Worm (Caenorhabditis elegans): ENCODE measurements around the gene C03B1.10.

C03B1.10 gene

DNA sequence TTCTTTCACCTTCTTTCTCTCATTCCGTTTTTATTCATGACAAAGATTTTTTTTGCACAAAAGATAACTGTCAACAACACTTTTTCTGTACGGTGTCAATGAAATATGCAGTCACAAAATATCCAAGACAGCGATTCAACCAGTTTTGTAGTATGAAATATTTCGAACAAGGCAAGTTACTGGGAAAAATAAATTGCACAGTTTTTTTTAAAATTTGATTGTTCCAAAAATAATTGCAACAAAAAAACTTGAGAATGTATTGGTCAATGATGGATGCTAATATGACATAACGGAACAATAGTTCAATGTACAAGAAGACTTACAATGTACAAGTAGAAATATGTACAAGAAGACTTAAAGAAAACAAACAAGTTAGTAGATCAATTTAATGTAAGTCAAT is 11.9 kb downstream of the C03B1.10 start:
- TF ChIP-seq tbx-11 (GFP tag; IDR thresholded peaks at IDR 0.05) (no peak), aly-1 (tag; optimal IDR thresholded peaks at IDR 0.05) (no peak), flt-1 (GFP tag; IDR thresholded peaks at IDR 0.05) (no peak), pes-1 (GFP tag; IDR thresholded peaks at IDR 0.05) (no peak), B0310.2 (tag; optimal IDR thresholded peaks at IDR 0.05) (no peak), sea-1 (GFP tag; conservative IDR thresholded peaks at IDR 0.05) (no peak), ceh-36 (tag; optimal IDR thresholded peaks at IDR 0.05) (no peak), F13C5.2 (tag; optimal IDR thresholded peaks at IDR 0.05) (no peak), ama-1 (optimal IDR thresholded peaks at IDR 0.05) (no peak), tra-4 (tag; optimal IDR thresholded peaks at IDR 0.05) (no peak)

DNA sequence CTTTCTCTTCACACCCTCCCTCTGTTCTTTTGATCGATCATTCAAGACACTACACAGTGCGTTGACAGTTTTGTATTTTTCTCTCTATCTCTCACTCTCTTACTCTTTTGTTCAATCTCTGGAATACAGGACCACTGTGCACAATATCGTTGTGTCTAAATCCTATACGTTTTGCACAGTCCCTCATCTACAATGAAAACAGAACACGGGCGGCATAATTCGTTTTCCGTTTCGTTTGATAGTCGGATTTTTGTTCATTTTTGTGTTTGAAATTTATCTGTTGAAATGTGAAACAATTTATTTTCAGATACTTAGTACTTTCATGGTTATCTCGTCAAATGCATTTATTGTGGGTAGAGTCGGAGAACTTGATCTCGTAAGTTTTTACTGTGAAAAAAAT is 16.2 kb downstream of the C03B1.10 start, which contains the start of gene C03B1.7:
TSS of gene C03B1.7 (plus strand) at position 301 of the 400 bp plus-strand sequence.
- TF ChIP-seq F13C5.2 (tag; optimal IDR thresholded peaks at IDR 0.05): no peak
- TF ChIP-seq sea-1 (GFP tag; conservative IDR thresholded peaks at IDR 0.05): no peak
- TF ChIP-seq ets-7 (tag; optimal IDR thresholded peaks at IDR 0.05): no peak
- no peak for TF ChIP-seq ama-1 (optimal IDR thresholded peaks at IDR 0.05)
- TF ChIP-seq hnd-1 (tag; optimal IDR thresholded peaks at IDR 0.05): no peak
- TF ChIP-seq tra-4 (tag; optimal IDR thresholded peaks at IDR 0.05): no peak
- TF ChIP-seq hmg-4 (GFP tag; optimal IDR thresholded peaks at IDR 0.05): no peak
- TF ChIP-seq pes-1 (GFP tag; IDR thresholded peaks at IDR 0.05): no peak
- TF ChIP-seq flt-1 (GFP tag; IDR thresholded peaks at IDR 0.05): no peak
- TF ChIP-seq aly-1 (tag; optimal IDR thresholded peaks at IDR 0.05): no peak
- TF ChIP-seq B0310.2 (tag; optimal IDR thresholded peaks at IDR 0.05): no peak
- no peak for TF ChIP-seq scrt-1 (GFP tag; IDR thresholded peaks at IDR 0.05)
- no peak for TF ChIP-seq tbx-11 (GFP tag; IDR thresholded peaks at IDR 0.05)
- no peak for TF ChIP-seq ceh-36 (tag; optimal IDR thresholded peaks at IDR 0.05)
- no peak for TF ChIP-seq tbx-37 (GFP tag; conservative IDR thresholded peaks at IDR 0.05)
- no peak for TF ChIP-seq ceh-13 (GFP tag; optimal IDR thresholded peaks at IDR 0.05)
- TF ChIP-seq hmbx-1 (tag; optimal IDR thresholded peaks at IDR 0.05): no peak

DNA sequence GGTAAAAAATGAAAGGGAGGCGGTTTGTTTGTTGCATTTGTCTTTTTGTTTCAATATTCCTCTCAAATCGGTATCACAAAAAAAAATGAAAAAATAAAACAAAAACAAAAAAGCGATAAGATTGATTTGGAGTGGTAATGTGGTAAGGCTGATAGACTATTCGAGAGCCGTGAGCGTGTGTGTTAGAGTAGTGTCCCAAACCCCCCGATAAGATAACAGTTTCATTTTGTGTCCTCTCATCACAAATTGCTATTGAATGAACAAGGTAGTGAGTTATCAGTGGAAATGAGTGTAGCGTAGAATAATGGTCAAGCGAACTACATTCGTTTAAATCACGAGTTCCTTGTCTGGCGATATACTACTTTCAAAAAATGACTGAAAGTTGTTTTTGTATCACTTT is 19.2 kb downstream of the C03B1.10 start:
- TF ChIP-seq ceh-13 (GFP tag; optimal IDR thresholded peaks at IDR 0.05) (no peak), pes-1 (GFP tag; IDR thresholded peaks at IDR 0.05) (no peak), sea-1 (GFP tag; conservative IDR thresholded peaks at IDR 0.05) (no peak), tbx-11 (GFP tag; IDR thresholded peaks at IDR 0.05) (no peak), scrt-1 (GFP tag; IDR thresholded peaks at IDR 0.05) (no peak), B0310.2 (tag; optimal IDR thresholded peaks at IDR 0.05) (no peak)

DNA sequence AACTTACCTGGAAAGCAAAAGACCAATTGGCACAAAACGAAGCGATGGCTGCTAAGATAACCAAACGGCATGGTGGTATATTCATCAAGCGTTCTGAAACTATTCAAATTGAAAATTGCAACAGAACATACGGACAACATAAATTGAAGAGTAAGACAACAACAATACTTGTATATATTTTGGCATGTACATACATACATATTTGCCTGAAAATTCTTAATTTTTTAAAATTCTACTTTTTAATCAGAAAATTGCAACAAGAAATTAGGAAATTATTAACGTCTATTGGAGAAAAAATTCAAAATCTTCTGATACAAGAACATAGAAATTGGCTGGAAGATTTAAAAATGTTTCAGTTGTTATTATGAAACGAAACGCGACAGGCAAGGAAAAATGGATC is 19.7 kb downstream of the C03B1.10 start, which contains the start of gene C03B1.13:
TSS of gene C03B1.13 (minus strand) at position 101 of the 400 bp plus-strand sequence.
- TF ChIP-seq hmg-4 (GFP tag; optimal IDR thresholded peaks at IDR 0.05): no peak
- no peak for TF ChIP-seq tbx-37 (GFP tag; conservative IDR thresholded peaks at IDR 0.05)
- TF ChIP-seq pes-1 (GFP tag; IDR thresholded peaks at IDR 0.05): no peak
- no peak for TF ChIP-seq sea-1 (GFP tag; conservative IDR thresholded peaks at IDR 0.05)
- no peak for TF ChIP-seq hmbx-1 (tag; optimal IDR thresholded peaks at IDR 0.05)
- TF ChIP-seq ceh-13 (GFP tag; optimal IDR thresholded peaks at IDR 0.05): no peak
- TF ChIP-seq F13C5.2 (tag; optimal IDR thresholded peaks at IDR 0.05): no peak
- TF ChIP-seq flt-1 (GFP tag; IDR thresholded peaks at IDR 0.05): no peak
- TF ChIP-seq tra-4 (tag; optimal IDR thresholded peaks at IDR 0.05): no peak
- TF ChIP-seq tbx-11 (GFP tag; IDR thresholded peaks at IDR 0.05): no peak
- no peak for TF ChIP-seq scrt-1 (GFP tag; IDR thresholded peaks at IDR 0.05)
- TF ChIP-seq aly-1 (tag; optimal IDR thresholded peaks at IDR 0.05): no peak
- no peak for TF ChIP-seq ama-1 (optimal IDR thresholded peaks at IDR 0.05)
- no peak for TF ChIP-seq hnd-1 (tag; optimal IDR thresholded peaks at IDR 0.05)
- no peak for TF ChIP-seq ets-7 (tag; optimal IDR thresholded peaks at IDR 0.05)

DNA sequence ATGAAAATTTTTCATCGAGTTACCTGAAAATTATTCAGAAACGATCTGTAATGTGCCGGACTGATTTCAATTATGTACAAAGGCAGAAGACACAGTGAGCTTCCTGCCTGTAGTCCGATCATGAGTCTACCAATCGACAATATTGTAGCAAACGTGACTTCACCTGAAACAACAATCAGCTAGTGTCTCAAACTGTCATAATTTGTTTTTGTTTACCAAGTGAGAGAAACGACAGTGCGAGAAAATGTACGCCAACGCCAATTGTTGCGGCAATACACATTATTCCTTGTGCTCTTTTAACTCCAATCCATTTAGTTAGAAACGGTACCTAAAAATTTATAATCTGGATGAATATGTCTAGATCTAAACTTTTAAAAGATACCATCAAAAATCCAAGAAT is 20.3 kb downstream of the C03B1.10 start:
- no peak for TF ChIP-seq ceh-13 (GFP tag; optimal IDR thresholded peaks at IDR 0.05)
- no peak for TF ChIP-seq hmbx-1 (tag; optimal IDR thresholded peaks at IDR 0.05)
- no peak for TF ChIP-seq F13C5.2 (tag; optimal IDR thresholded peaks at IDR 0.05)

DNA sequence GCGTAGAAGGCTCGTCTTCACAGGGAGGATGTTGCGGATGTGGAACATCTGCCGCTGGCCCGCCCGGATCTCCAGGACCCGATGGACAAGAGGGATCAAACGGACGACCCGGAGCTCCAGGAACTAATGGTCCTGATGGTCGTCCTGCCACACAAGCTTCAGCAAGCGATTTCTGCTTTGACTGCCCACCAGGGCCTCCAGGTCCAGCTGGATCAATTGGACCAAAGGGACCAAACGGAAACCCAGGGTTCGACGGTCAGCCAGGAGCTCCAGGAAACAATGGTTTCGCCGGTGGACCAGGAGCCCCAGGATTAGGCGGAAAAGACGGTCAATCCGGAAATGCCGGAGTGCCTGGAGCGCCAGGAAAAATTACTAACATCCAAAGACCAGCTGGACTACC is 23.1 kb downstream of the C03B1.10 start:
- no peak for TF ChIP-seq F13C5.2 (tag; optimal IDR thresholded peaks at IDR 0.05)
- no peak for TF ChIP-seq ceh-36 (tag; optimal IDR thresholded peaks at IDR 0.05)
- no peak for TF ChIP-seq tbx-11 (GFP tag; IDR thresholded peaks at IDR 0.05)
- no peak for TF ChIP-seq ama-1 (optimal IDR thresholded peaks at IDR 0.05)
- no peak for TF ChIP-seq sea-1 (GFP tag; conservative IDR thresholded peaks at IDR 0.05)
- TF ChIP-seq ceh-13 (GFP tag; optimal IDR thresholded peaks at IDR 0.05): no peak
- TF ChIP-seq tbx-37 (GFP tag; conservative IDR thresholded peaks at IDR 0.05): no peak
- TF ChIP-seq aly-1 (tag; optimal IDR thresholded peaks at IDR 0.05): no peak
- TF ChIP-seq flt-1 (GFP tag; IDR thresholded peaks at IDR 0.05): no peak
- no peak for TF ChIP-seq pes-1 (GFP tag; IDR thresholded peaks at IDR 0.05)
- no peak for TF ChIP-seq hmg-4 (GFP tag; optimal IDR thresholded peaks at IDR 0.05)
- no peak for TF ChIP-seq scrt-1 (GFP tag; IDR thresholded peaks at IDR 0.05)
- TF ChIP-seq tra-4 (tag; optimal IDR thresholded peaks at IDR 0.05): no peak
- TF ChIP-seq B0310.2 (tag; optimal IDR thresholded peaks at IDR 0.05): no peak
- no peak for TF ChIP-seq hnd-1 (tag; optimal IDR thresholded peaks at IDR 0.05)
- TF ChIP-seq hmbx-1 (tag; optimal IDR thresholded peaks at IDR 0.05): no peak
- no peak for TF ChIP-seq ets-7 (tag; optimal IDR thresholded peaks at IDR 0.05)

DNA sequence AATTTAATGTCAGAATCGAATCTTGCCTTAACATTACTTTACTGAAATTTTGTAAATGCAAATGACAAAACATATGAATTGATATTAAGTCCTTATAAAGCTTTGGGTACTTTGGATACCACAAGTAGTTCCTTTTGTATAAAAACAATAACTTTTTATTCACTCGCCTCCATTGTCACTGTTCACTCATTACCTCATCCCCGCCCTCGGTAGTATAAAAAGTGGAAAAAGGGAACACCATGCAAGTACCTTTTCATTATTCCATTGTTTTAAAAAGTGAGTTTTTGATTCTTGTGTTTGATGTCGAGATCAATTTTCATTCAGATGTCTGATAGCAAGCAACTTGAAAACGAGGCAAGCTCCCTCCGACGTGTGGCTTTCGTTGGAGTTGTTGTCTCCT is 23.7 kb downstream of the C03B1.10 start, which contains the start of gene col-171:
TSS of gene col-171 (plus strand) at position 301 of the 400 bp plus-strand sequence.
- no peak for TF ChIP-seq hmbx-1 (tag; optimal IDR thresholded peaks at IDR 0.05)
- no peak for TF ChIP-seq ceh-36 (tag; optimal IDR thresholded peaks at IDR 0.05)
- TF ChIP-seq tbx-37 (GFP tag; conservative IDR thresholded peaks at IDR 0.05): no peak
- TF ChIP-seq pes-1 (GFP tag; IDR thresholded peaks at IDR 0.05): no peak
- TF ChIP-seq hmg-4 (GFP tag; optimal IDR thresholded peaks at IDR 0.05): no peak
- no peak for TF ChIP-seq aly-1 (tag; optimal IDR thresholded peaks at IDR 0.05)
- TF ChIP-seq flt-1 (GFP tag; IDR thresholded peaks at IDR 0.05): no peak
- no peak for TF ChIP-seq tra-4 (tag; optimal IDR thresholded peaks at IDR 0.05)
- TF ChIP-seq ama-1 (optimal IDR thresholded peaks at IDR 0.05): no peak
- no peak for TF ChIP-seq F13C5.2 (tag; optimal IDR thresholded peaks at IDR 0.05)

DNA sequence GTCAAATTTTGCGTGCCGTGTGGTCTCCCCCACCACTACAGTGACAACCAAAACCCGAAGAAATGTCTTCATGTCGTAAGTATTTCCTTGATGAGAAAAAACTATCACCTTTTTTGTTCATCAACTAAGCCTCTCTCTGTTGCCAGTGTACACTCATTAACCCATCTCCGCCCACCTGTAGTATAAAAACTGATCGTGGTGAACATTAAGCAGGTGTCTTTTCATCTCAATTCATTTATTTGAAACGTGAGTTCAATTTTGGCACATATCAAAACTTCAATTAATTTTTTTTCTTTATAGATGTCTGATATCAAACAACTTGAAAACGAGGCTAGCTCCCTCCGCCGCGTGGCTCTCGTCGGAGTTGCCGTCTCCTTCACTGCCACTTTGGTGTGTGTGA is 26.3 kb downstream of the C03B1.10 start, which contains the start of gene col-170:
TSS of gene col-170 (plus strand) at position 301 of the 400 bp plus-strand sequence.
- TF ChIP-seq tra-4 (tag; optimal IDR thresholded peaks at IDR 0.05): no peak
- TF ChIP-seq F13C5.2 (tag; optimal IDR thresholded peaks at IDR 0.05): no peak
- TF ChIP-seq ceh-36 (tag; optimal IDR thresholded peaks at IDR 0.05): no peak
- no peak for TF ChIP-seq ceh-13 (GFP tag; optimal IDR thresholded peaks at IDR 0.05)

Data from whole organism, early embryonic.